Fruit fly (Drosophila melanogaster) S2 (cell line): ENCODE data around the gene Polr3E.

Experiments
- CG8478 ChIP-seq: fragments of >200 bp; optimal IDR thresholded peaks from 2 replicates; lab custom pipeline; 2018
- CTCF ChIP-seq, 2 experiments: fragments of >200 bp; optimal IDR thresholded peaks; 2 replicates each; lab custom pipeline; 2018

DNA sequence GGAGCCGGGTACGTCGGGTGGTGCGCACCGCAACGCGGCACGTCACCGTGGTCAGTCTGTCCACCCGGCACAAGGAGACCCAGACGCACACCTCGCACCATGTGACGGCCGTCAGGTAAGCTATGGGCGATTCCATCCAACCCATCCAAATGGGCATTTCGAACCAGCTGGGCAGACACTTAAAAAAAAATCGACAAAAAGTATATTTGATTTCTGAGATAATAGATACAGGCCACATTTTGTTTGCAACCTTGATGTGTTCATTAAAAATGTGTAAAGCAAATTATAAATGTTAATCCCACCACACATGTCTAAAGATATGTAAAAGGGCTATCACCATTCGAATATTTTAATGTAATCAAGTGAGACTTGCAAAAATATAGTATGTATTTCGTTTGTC is 33.0 kb downstream of the Polr3E start:
- TF ChIP-seq CG8478 (lab: Kevin White, UChicago) (no peak), CTCF (optimal IDR thresholded peaks at IDR 0.05; lab: Kevin White, UChicago) (no peak)
